Fruit fly (Drosophila melanogaster) whole organism, prepupa: ENCODE measurements around the gene MED15.

Experiments used
- Blimp-1 ChIP-seq: fragments of 200-800 bp; sonication (Bioruptor generic); optimal IDR thresholded peaks from 3 replicates; lab custom pipeline; 2017; ENCODE audit warnings: missing biosample characterization, missing genetic modification characterization, mild to moderate bottlenecking, moderate library complexity, missing genetic modification reagents
- CG11294 ChIP-seq: fragments of 200-800 bp; sonication (Bioruptor generic); IDR thresholded peaks from 2 replicates; pipeline ENCODE4 v1.3.6; 2022; ENCODE audit warnings: missing biosample characterization, missing genetic modification characterization
- CG11762 ChIP-seq: fragments of 200-800 bp; sonication (Bioruptor generic); optimal IDR thresholded peaks from 3 replicates; lab custom pipeline; 2016; ENCODE audit warnings: missing biosample characterization, missing genetic modification characterization; ENCODE audit not compliant: insufficient read depth
- CG11902 ChIP-seq: fragments of 200-800 bp; sonication (Bioruptor generic); optimal IDR thresholded peaks from 3 replicates; lab custom pipeline; 2016; ENCODE audit warnings: missing biosample characterization, missing genetic modification characterization
- CG15336 ChIP-seq: fragments of 200-800 bp; sonication (Bioruptor generic); IDR thresholded peaks from 2 replicates; pipeline ENCODE4 v1.3.6; 2022; ENCODE audit warnings: missing biosample characterization, missing genetic modification characterization
- CG16779 ChIP-seq: fragments of 200-800 bp; sonication (Bioruptor generic); optimal IDR thresholded peaks from 3 replicates; lab custom pipeline; 2017; ENCODE audit warnings: missing biosample characterization, mild to moderate bottlenecking, missing genetic modification characterization
- CG31627 ChIP-seq: fragments of 200-800 bp; sonication (Bioruptor generic); optimal IDR thresholded peaks from 3 replicates; lab custom pipeline; 2016; ENCODE audit warnings: missing biosample characterization, missing genetic modification characterization
- CG32006 ChIP-seq: fragments of 200-800 bp; sonication (Bioruptor generic); optimal IDR thresholded peaks from 3 replicates; lab custom pipeline; 2017; ENCODE audit warnings: missing biosample characterization, mild to moderate bottlenecking, missing genetic modification characterization
- CG3919 ChIP-seq: fragments of 200-800 bp; sonication (Bioruptor generic); optimal IDR thresholded peaks from 3 replicates; lab custom pipeline; 2016; ENCODE audit warnings: missing biosample characterization, missing genetic modification characterization
- CG4318 ChIP-seq: fragments of 200-800 bp; sonication (Bioruptor generic); optimal IDR thresholded peaks from 3 replicates; lab custom pipeline; 2017; ENCODE audit warnings: missing biosample characterization, mild to moderate bottlenecking, missing genetic modification characterization
- CG6163 ChIP-seq: fragments of 200-800 bp; sonication (Bioruptor generic); IDR thresholded peaks from 3 replicates; pipeline ENCODE4 v1.3.6; 2022; ENCODE audit warnings: missing biosample characterization, missing genetic modification characterization
- CG6276 ChIP-seq: fragments of 200-800 bp; sonication (Bioruptor generic); optimal IDR thresholded peaks from 2 replicates; lab custom pipeline; 2017; ENCODE audit warnings: missing biosample characterization, mild to moderate bottlenecking, missing genetic modification characterization
- CG7368 ChIP-seq: fragments of 200-800 bp; sonication (Bioruptor generic); optimal IDR thresholded peaks from 3 replicates; lab custom pipeline; 2016; ENCODE audit warnings: missing biosample characterization, missing genetic modification characterization
- CG8119 ChIP-seq: fragments of 200-800 bp; sonication (Bioruptor generic); IDR thresholded peaks from 3 replicates; pipeline ENCODE4 v1.3.6; 2022; ENCODE audit warnings: missing biosample characterization, missing genetic modification characterization
- Eip75B ChIP-seq: fragments of 200-800 bp; sonication (Bioruptor generic); optimal IDR thresholded peaks from 3 replicates; lab custom pipeline; 2016; ENCODE audit warnings: missing biosample characterization, missing genetic modification characterization
- Eip78C ChIP-seq: fragments of 200-800 bp; sonication (Bioruptor generic); peaks from one replicate; lab custom pipeline; 2016; ENCODE audit warnings: missing biosample characterization, missing genetic modification characterization
- Eip93F ChIP-seq: fragments of 200-800 bp; sonication (Bioruptor generic); optimal IDR thresholded peaks from 2 replicates; lab custom pipeline; 2016; ENCODE audit warnings: missing biosample characterization, mild to moderate bottlenecking, missing genetic modification characterization
- Ets21C ChIP-seq: fragments of 200-800 bp; sonication (Bioruptor generic); optimal IDR thresholded peaks from 3 replicates; lab custom pipeline; 2016; ENCODE audit warnings: missing biosample characterization, missing genetic modification characterization
- Ets96B ChIP-seq: fragments of 200-800 bp; optimal IDR thresholded peaks from 2 replicates; lab custom pipeline; 2019; ENCODE audit warnings: missing biosample characterization, mild to moderate bottlenecking, missing genetic modification characterization, moderate library complexity
- Gug ChIP-seq: fragments of 200-800 bp; sonication (Bioruptor generic); IDR thresholded peaks from 2 replicates; pipeline ENCODE4 v1.3.6; 2022; ENCODE audit warnings: missing biosample characterization, missing genetic modification characterization
- Hr38 ChIP-seq: sonication (Bioruptor generic); optimal IDR thresholded peaks from 2 replicates; lab custom pipeline; 2016; ENCODE audit warnings: missing biosample characterization, missing genetic modification characterization
- OdsH ChIP-seq: fragments of 200-800 bp; sonication (Bioruptor generic); optimal IDR thresholded peaks from 3 replicates; lab custom pipeline; 2016; ENCODE audit warnings: missing biosample characterization, missing genetic modification characterization
- Smox ChIP-seq: fragments of 200-800 bp; sonication (Bioruptor generic); optimal IDR thresholded peaks from 3 replicates; lab custom pipeline; 2016; ENCODE audit warnings: missing biosample characterization, missing genetic modification characterization
- Sox102F ChIP-seq: fragments of 200-800 bp; sonication (Bioruptor generic); optimal IDR thresholded peaks from 2 replicates; lab custom pipeline; 2016; ENCODE audit warnings: missing biosample characterization, mild to moderate bottlenecking, missing genetic modification characterization
- Sox14 ChIP-seq: fragments of 200-800 bp; sonication (Bioruptor generic); optimal IDR thresholded peaks from 3 replicates; lab custom pipeline; 2016; ENCODE audit warnings: missing biosample characterization, missing genetic modification characterization
- Sox15 ChIP-seq: fragments of 200-800 bp; sonication (Bioruptor generic); optimal IDR thresholded peaks from 3 replicates; lab custom pipeline; 2016; ENCODE audit warnings: missing biosample characterization, missing genetic modification characterization
- achi ChIP-seq: fragments of 200-800 bp; sonication (Bioruptor generic); optimal IDR thresholded peaks from 3 replicates; lab custom pipeline; 2016; ENCODE audit warnings: missing biosample characterization, missing genetic modification characterization
- acj6 ChIP-seq: fragments of 200-800 bp; sonication (Bioruptor generic); optimal IDR thresholded peaks from 3 replicates; lab custom pipeline; 2016; ENCODE audit warnings: missing biosample characterization, missing genetic modification characterization
- dac ChIP-seq: fragments of 200-800 bp; sonication (Bioruptor generic); optimal IDR thresholded peaks from 2 replicates; lab custom pipeline; 2017; ENCODE audit warnings: missing biosample characterization, mild to moderate bottlenecking, missing genetic modification characterization
- dsx ChIP-seq: fragments of 200-800 bp; optimal IDR thresholded peaks from 3 replicates; lab custom pipeline; 2019; ENCODE audit warnings: missing biosample characterization, mild to moderate bottlenecking, missing genetic modification characterization, moderate library complexity; ENCODE audit not compliant: poor library complexity, severe bottlenecking
- eg ChIP-seq: fragments of 200-800 bp; sonication (Bioruptor generic); IDR thresholded peaks from 3 replicates; pipeline ENCODE4 v1.3.6; 2022; ENCODE audit warnings: missing biosample characterization, missing genetic modification characterization
- esn ChIP-seq: fragments of 200-800 bp; sonication (Bioruptor generic); optimal IDR thresholded peaks from 2 replicates; lab custom pipeline; 2016; ENCODE audit warnings: missing biosample characterization, mild to moderate bottlenecking, missing genetic modification characterization, moderate library complexity
- fd59A ChIP-seq: fragments of 200-800 bp; sonication (Bioruptor generic); optimal IDR thresholded peaks from 2 replicates; lab custom pipeline; 2017; ENCODE audit warnings: missing biosample characterization, mild to moderate bottlenecking, missing genetic modification characterization, missing genetic modification reagents
- fd85E ChIP-seq: fragments of 200-800 bp; sonication (Bioruptor generic); optimal IDR thresholded peaks from 3 replicates; lab custom pipeline; 2016; ENCODE audit warnings: missing biosample characterization, missing genetic modification characterization
- fkh ChIP-seq: fragments of 200-800 bp; sonication (Bioruptor generic); optimal IDR thresholded peaks from 3 replicates; lab custom pipeline; 2017; ENCODE audit warnings: missing biosample characterization, mild to moderate bottlenecking, missing genetic modification characterization, moderate library complexity
- lz ChIP-seq: fragments of 200-800 bp; sonication (Bioruptor generic); optimal IDR thresholded peaks from 3 replicates; lab custom pipeline; 2016; ENCODE audit warnings: missing biosample characterization, missing genetic modification characterization
- net ChIP-seq: fragments of 200-800 bp; sonication (Bioruptor generic); optimal IDR thresholded peaks from 3 replicates; lab custom pipeline; 2016; ENCODE audit warnings: missing biosample characterization, missing genetic modification characterization
- pdm3 ChIP-seq: fragments of 200-800 bp; sonication (Bioruptor generic); optimal IDR thresholded peaks from 3 replicates; lab custom pipeline; 2016; ENCODE audit warnings: missing biosample characterization, missing genetic modification characterization
- salr ChIP-seq, 2 experiments: fragments of 200-800 bp; sonication (Bioruptor generic); optimal IDR thresholded peaks; 3 replicates each; lab custom pipeline; 2016 to 2018; ENCODE audit warnings: missing biosample characterization in 2 of 2, missing genetic modification characterization in 2 of 2, mild to moderate bottlenecking in 1 of 2
- spab ChIP-seq: fragments of 200-800 bp; sonication (Bioruptor generic); optimal IDR thresholded peaks from 2 replicates; lab custom pipeline; 2017; ENCODE audit warnings: missing biosample characterization, mild to moderate bottlenecking, missing genetic modification characterization, missing genetic modification reagents
- ss ChIP-seq, 2 experiments: fragments of 200-800 bp; sonication (Bioruptor generic); optimal IDR thresholded peaks; 2 replicates in 1 of 2; 3 replicates in 1 of 2; lab custom pipeline; 2017 to 2018; ENCODE audit warnings: mild to moderate bottlenecking in 2 of 2, missing biosample characterization in 2 of 2, missing genetic modification characterization in 2 of 2, moderate library complexity in 1 of 2
- svp ChIP-seq: fragments of 200-800 bp; sonication (Bioruptor generic); peaks from one replicate; lab custom pipeline; 2016; ENCODE audit warnings: missing biosample characterization, missing genetic modification characterization
- topi ChIP-seq: fragments of 200-800 bp; sonication (Bioruptor generic); optimal IDR thresholded peaks from 3 replicates; lab custom pipeline; 2016; ENCODE audit warnings: missing biosample characterization, missing genetic modification characterization

The MED15 gene

dm6 chr2L:496841-497240 is 24.0 kb downstream of the MED15 start:
- TF ChIP-seq Eip75B (GFP tag; lab: Kevin White, UChicago) = no peak
- peak; percentile 97 for TF ChIP-seq svp (GFP tag; lab: Kevin White, UChicago)
- no peak for TF ChIP-seq Eip93F (GFP tag; lab: Kevin White, UChicago)
- TF ChIP-seq CG32006 (GFP tag; lab: Kevin White, UChicago) = no peak
- no peak for TF ChIP-seq CG7368
- TF ChIP-seq, all 60 proteins: peak for 1

- TF ChIP-seq Eip78C (GFP tag; lab: Kevin White, UChicago) (peak; percentile 8), Ets96B (tag; lab: Kevin White, UChicago) (no peak), CG11902 (GFP tag; lab: Kevin White, UChicago) (no peak), CG16779 (no peak), lz (GFP tag; lab: Kevin White, UChicago) (no peak), fkh (GFP tag; lab: Kevin White, UChicago) (peak; percentile 25), Sox102F (GFP tag; lab: Kevin White, UChicago) (no peak), Eip93F (GFP tag; lab: Kevin White, UChicago) (no peak)
Observed at dm6 chr2L:497657-498473, 25.1 kb downstream of the MED15 start.

- TF ChIP-seq svp (GFP tag; lab: Kevin White, UChicago) (peak; percentile 58), fkh (GFP tag; lab: Kevin White, UChicago) (peak; percentile 36), Sox15 (GFP tag; lab: Kevin White, UChicago) (no peak), dac (no peak), CG8119 (GFP tag; lab: Robert Waterston, UW) (no peak), Eip93F (GFP tag; lab: Kevin White, UChicago) (no peak)
Observed at dm6 chr2L:498474-498821, 25.6 kb downstream of the MED15 start.

dm6 chr2L:499939-500338 is 27.1 kb downstream of the MED15 start:
- no peak for TF ChIP-seq CG7368
- no peak for TF ChIP-seq Smox
- TF ChIP-seq CG11762 (GFP tag; lab: Kevin White, UChicago) = no peak
- peak; percentile 44 for TF ChIP-seq Eip78C (GFP tag; lab: Kevin White, UChicago)
- TF ChIP-seq spab (GFP tag; lab: Kevin White, UChicago) = no peak
- no peak for TF ChIP-seq achi (GFP tag; lab: Kevin White, UChicago)
- TF ChIP-seq lz (GFP tag; lab: Kevin White, UChicago) = no peak
- TF ChIP-seq CG6276 (GFP tag; lab: Kevin White, UChicago) = no peak
- no peak for TF ChIP-seq CG4318 (GFP tag; lab: Kevin White, UChicago)
- TF ChIP-seq CG31627 = no peak
- no peak for TF ChIP-seq CG15336 (GFP tag; lab: Robert Waterston, UW)
- TF ChIP-seq esn (GFP tag; lab: Kevin White, UChicago) = no peak
- TF ChIP-seq OdsH = no peak
- TF ChIP-seq net = no peak
- TF ChIP-seq Ets21C (GFP tag; lab: Kevin White, UChicago) = no peak
- TF ChIP-seq fd59A = no peak
- no peak for TF ChIP-seq CG11902 (GFP tag; lab: Kevin White, UChicago)
- no peak for TF ChIP-seq Blimp-1 (GFP tag; lab: Kevin White, UChicago)
- no peak for TF ChIP-seq CG11294 (GFP tag; lab: Robert Waterston, UW)
- peak in 1 of 2 experiments; percentile 85 for TF ChIP-seq ss (GFP tag; optimal IDR thresholded peaks at IDR 0.05; lab: Kevin White, UChicago)
- TF ChIP-seq CG6163 (GFP tag; lab: Robert Waterston, UW) = 0 out of 3 replicates have a peak, but pooled peaks have one; percentile 20
- TF ChIP-seq dsx = no peak
- no peak for TF ChIP-seq CG16779
- TF ChIP-seq Eip75B (GFP tag; lab: Kevin White, UChicago) = no peak
- TF ChIP-seq fd85E (GFP tag; lab: Kevin White, UChicago) = no peak
- no peak for TF ChIP-seq Eip93F (GFP tag; lab: Kevin White, UChicago)
- TF ChIP-seq eg (GFP tag; lab: Robert Waterston, UW) = 0 out of 3 replicates have a peak, but pooled peaks have one; percentile 10
- no peak for TF ChIP-seq Gug (GFP tag; lab: Robert Waterston, UW)
- no peak for TF ChIP-seq topi
- no peak for TF ChIP-seq Sox14 (GFP tag; lab: Kevin White, UChicago)
- TF ChIP-seq acj6 (GFP tag; lab: Kevin White, UChicago) = no peak
- TF ChIP-seq Hr38 (GFP tag; lab: Kevin White, UChicago) = no peak
- TF ChIP-seq pdm3 = no peak
- peak; percentile 61 for TF ChIP-seq svp (GFP tag; lab: Kevin White, UChicago)
- TF ChIP-seq CG3919 = no peak
- no peak for TF ChIP-seq salr (GFP tag; optimal IDR thresholded peaks at IDR 0.05; lab: Kevin White, UChicago)
